Fruit fly (Drosophila melanogaster) whole organism, embryonic: Measurements from ENCODE around the gene Nup37.
A peak's percentile ranks its signal among the peaks of the same experiment; 100 is the strongest.

Experiments used
- Bgb ChIP-seq: fragments of 200-800 bp; sonication (Bioruptor generic); IDR thresholded peaks from 2 replicates; pipeline ENCODE4 v1.3.6; 2022; ENCODE audit warnings: missing biosample characterization, missing genetic modification characterization; ENCODE audit not compliant: partially characterized antibody
- CG16813 ChIP-seq: fragments of 200-800 bp; sonication (Bioruptor generic); IDR thresholded peaks from 3 replicates; pipeline ENCODE4 v1.3.6; 2022; ENCODE audit warnings: missing biosample characterization, missing genetic modification characterization; ENCODE audit not compliant: partially characterized antibody
- CG17328 ChIP-seq: fragments of 200-800 bp; sonication (Bioruptor generic); IDR thresholded peaks from 2 replicates; pipeline ENCODE4 v1.3.6; 2022; ENCODE audit warnings: missing biosample characterization, missing genetic modification characterization
- Sox102F ChIP-seq: fragments of 200-800 bp; sonication (Bioruptor generic); optimal IDR thresholded peaks from 2 replicates; lab custom pipeline; 2018; ENCODE audit warnings: missing biosample characterization, mild to moderate bottlenecking, missing genetic modification characterization, moderate library complexity
- ash1 ChIP-seq: fragments of 200-800 bp; sonication (Bioruptor generic); optimal IDR thresholded peaks from 2 replicates; lab custom pipeline; 2018; ENCODE audit warnings: missing biosample characterization, mild to moderate bottlenecking, missing genetic modification characterization
- exex ChIP-seq: fragments of 200-800 bp; sonication (Bioruptor generic); optimal IDR thresholded peaks from 4 replicates; lab custom pipeline; 2018; ENCODE audit warnings: missing biosample characterization, mild to moderate bottlenecking, missing genetic modification characterization, moderate library complexity
- lola ChIP-seq, 3 experiments: fragments of >200 bp in 2 of 3; fragments of 200-800 bp in 1 of 3; sonication (Bioruptor generic) in 1 of 3; optimal IDR thresholded peaks; 2 replicates each; lab custom pipeline; 2017 to 2019; ENCODE audit warnings: missing biosample characterization in 3 of 3, missing genetic modification characterization in 3 of 3, mild to moderate bottlenecking in 1 of 3, moderate library complexity in 1 of 3

- TF ChIP-seq lola (GFP tag; optimal IDR thresholded peaks at IDR 0.05; lab: Kevin White, UChicago) (no peak), CG17328 (GFP tag; lab: Robert Waterston, UW) (no peak), Bgb (GFP tag; lab: Robert Waterston, UW) (no peak), exex (tag; lab: Kevin White, UChicago) (peak; percentile 49), ash1 (no peak), Sox102F (no peak), CG16813 (GFP tag; lab: Robert Waterston, UW) (no peak)
These were observed 45.4 kb downstream of the Nup37 start, which contains the start of gene CG31098 for dm6 chr3R:25292864-25293284.
